Fruit fly (Drosophila melanogaster) whole organism, embryonic: ENCODE data around the gene Notum.

ENCODE experiments used
- CG10462 ChIP-seq: fragments of 200-800 bp; sonication (Bioruptor generic); optimal IDR thresholded peaks from 2 replicates; lab custom pipeline; 2016; ENCODE audit warnings: missing biosample characterization, missing genetic modification characterization
- CG10543 ChIP-seq: fragments of 200-800 bp; sonication (Bioruptor generic); optimal IDR thresholded peaks from 3 replicates; lab custom pipeline; 2017; ENCODE audit warnings: missing biosample characterization, mild to moderate bottlenecking, missing genetic modification characterization, moderate library complexity
- CG12391 ChIP-seq: fragments of 200-800 bp; sonication (Bioruptor generic); optimal IDR thresholded peaks from 3 replicates; lab custom pipeline; 2018; ENCODE audit warnings: missing biosample characterization, mild to moderate bottlenecking, missing genetic modification characterization, moderate library complexity
- CG17385 ChIP-seq: fragments of 200-800 bp; sonication (Bioruptor generic); optimal IDR thresholded peaks from 3 replicates; lab custom pipeline; 2018; ENCODE audit warnings: missing biosample characterization, mild to moderate bottlenecking, missing genetic modification characterization
- CG18011 ChIP-seq: fragments of 200-800 bp; sonication (Bioruptor generic); optimal IDR thresholded peaks from 2 replicates; lab custom pipeline; 2017; ENCODE audit warnings: missing biosample characterization, missing genetic modification characterization, mild to moderate bottlenecking, moderate library complexity, missing genotype
- CG32767 ChIP-seq: fragments of 200-800 bp; sonication (Bioruptor generic); IDR thresholded peaks from 2 replicates; pipeline ENCODE4 v1.3.6; 2022; ENCODE audit warnings: missing biosample characterization, missing genetic modification characterization
- Kr ChIP-seq: fragments of 200-800 bp; sonication (Bioruptor generic); optimal IDR thresholded peaks from 2 replicates; lab custom pipeline; 2017; ENCODE audit warnings: missing biosample characterization, mild to moderate bottlenecking, missing genetic modification characterization
- MBD-R2 ChIP-seq: fragments of 200-800 bp; sonication (Bioruptor generic); IDR thresholded peaks from 2 replicates; pipeline ENCODE4 v1.3.6; 2022; ENCODE audit warnings: missing biosample characterization, missing genetic modification characterization
- inv ChIP-seq: fragments of 200-800 bp; sonication (Bioruptor generic); IDR thresholded peaks from 2 replicates; pipeline ENCODE4 v1.3.6; 2022; ENCODE audit warnings: missing biosample characterization, missing genetic modification characterization; ENCODE audit not compliant: partially characterized antibody
- row ChIP-seq: fragments of 200-800 bp; sonication (Bioruptor generic); IDR thresholded peaks from 3 replicates; pipeline ENCODE4 v1.3.6; 2022; ENCODE audit warnings: missing biosample characterization, missing genetic modification characterization
- sob ChIP-seq: fragments of 200-800 bp; sonication (Bioruptor generic); IDR thresholded peaks from 2 replicates; pipeline ENCODE4 v1.3.6; 2022; ENCODE audit warnings: missing biosample characterization, missing genetic modification characterization
- unc-4 ChIP-seq: fragments of 200-800 bp; sonication (Bioruptor generic); IDR thresholded peaks from 2 replicates; pipeline ENCODE4 v1.3.6; 2022; ENCODE audit warnings: missing biosample characterization, missing genetic modification characterization; ENCODE audit not compliant: partially characterized antibody
- yki ChIP-seq: fragments of >200 bp; optimal IDR thresholded peaks from 3 replicates; lab custom pipeline; 2018
- zen ChIP-seq: fragments of 200-800 bp; sonication (Bioruptor generic); optimal IDR thresholded peaks from 3 replicates; lab custom pipeline; 2018; ENCODE audit warnings: missing biosample characterization, mild to moderate bottlenecking, missing genetic modification characterization, moderate library complexity

DNA sequence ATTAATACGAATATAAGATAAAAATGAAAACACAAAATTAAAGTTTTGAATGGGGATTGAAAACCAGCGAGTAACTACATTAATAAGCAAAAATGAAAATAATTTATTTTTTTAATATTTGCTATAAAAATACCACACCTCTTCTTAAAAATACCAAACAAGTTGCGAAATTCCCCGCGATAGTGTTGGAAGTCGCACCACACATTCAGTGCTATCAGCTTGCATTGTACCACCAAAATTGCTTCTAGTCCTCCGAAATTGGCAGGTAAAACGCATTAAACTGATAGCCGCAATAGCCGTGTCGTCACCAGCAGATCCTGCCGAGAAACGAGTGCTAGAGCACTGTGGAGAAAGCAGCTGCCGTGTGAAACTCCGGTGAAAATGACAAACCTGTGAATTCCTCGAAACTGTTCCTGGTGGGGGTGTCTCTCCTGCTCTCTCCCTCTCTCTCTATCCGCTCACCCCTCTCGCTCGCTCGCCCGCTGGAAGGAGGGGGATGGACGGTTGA, 35.2 kb upstream of the Notum start, which contains the start of gene Hip14:
- TF ChIP-seq row (GFP tag; lab: Robert Waterston, UW) (0 out of 3 replicates have a peak, but pooled peaks have one; percentile 39), MBD-R2 (GFP tag; lab: Robert Waterston, UW) (peak; percentile 57), inv (no peak), CG18011 (no peak), Kr (GFP tag; lab: Kevin White, UChicago) (no peak), CG10462 (GFP tag; lab: Kevin White, UChicago) (no peak), zen (tag; lab: Kevin White, UChicago) (no peak), yki (lab: Kevin White, UChicago) (no peak), CG10543 (no peak), CG12391 (tag; lab: Kevin White, UChicago) (peak; percentile 52), CG17385 (GFP tag; lab: Kevin White, UChicago) (no peak), unc-4 (peak; percentile 42; the same call in 1 of the 2 replicates), sob (GFP tag; lab: Robert Waterston, UW) (peak; percentile 28; the same call in 1 of the 2 replicates), CG32767 (GFP tag; lab: Robert Waterston, UW) (0 out of 2 replicates have a peak, but pooled peaks have one; percentile 13)
